Worm (Caenorhabditis elegans) whole organism, early embryonic: ENCODE measurements around the gene cyp-13A1.

Source experiments
- B0310.2 ChIP-seq: sonication (generic microtip); optimal IDR thresholded peaks from 2 replicates; lab custom pipeline; 2016; ENCODE audit warnings: mild to moderate bottlenecking, missing genetic modification characterization, missing compliant biosample characterization
- F13C5.2 ChIP-seq: sonication (generic microtip); optimal IDR thresholded peaks from 2 replicates; lab custom pipeline; 2017; ENCODE audit warnings: mild to moderate bottlenecking, missing genetic modification characterization, inconsistent platforms, missing compliant biosample characterization
- aly-1 ChIP-seq: sonication (generic microtip); optimal IDR thresholded peaks from 2 replicates; lab custom pipeline; 2016; ENCODE audit warnings: missing genetic modification characterization, missing compliant biosample characterization
- ama-1 ChIP-seq: fragments of 150-350 bp; optimal IDR thresholded peaks from 2 replicates; lab custom pipeline; 2014
- ceh-13 ChIP-seq: fragments of 200-800 bp; sonication (Bioruptor generic); optimal IDR thresholded peaks from 2 replicates; lab custom pipeline; 2018; ENCODE audit warnings: mild to moderate bottlenecking, missing genetic modification characterization, missing compliant biosample characterization
- ceh-36 ChIP-seq: sonication (generic microtip); optimal IDR thresholded peaks from 2 replicates; lab custom pipeline; 2016; ENCODE audit warnings: missing genetic modification characterization, inconsistent platforms, missing compliant biosample characterization
- ets-7 ChIP-seq: sonication (generic microtip); optimal IDR thresholded peaks from 2 replicates; lab custom pipeline; 2016; ENCODE audit warnings: missing genotype, missing genetic modification characterization, missing compliant biosample characterization
- flt-1 ChIP-seq: fragments of 200-800 bp; sonication (Bioruptor generic); IDR thresholded peaks from 2 replicates; pipeline ENCODE4 v1.3.6; 2022; ENCODE audit warnings: missing genetic modification characterization, missing compliant biosample characterization
- hmbx-1 ChIP-seq: sonication (generic microtip); optimal IDR thresholded peaks from 2 replicates; lab custom pipeline; 2016; ENCODE audit warnings: mild to moderate bottlenecking, missing genetic modification characterization, missing compliant biosample characterization
- hmg-4 ChIP-seq: fragments of 200-800 bp; sonication (Bioruptor generic); optimal IDR thresholded peaks from 2 replicates; lab custom pipeline; 2018; ENCODE audit warnings: mild to moderate bottlenecking, missing genetic modification characterization, missing compliant biosample characterization
- hnd-1 ChIP-seq: sonication (generic microtip); optimal IDR thresholded peaks from 2 replicates; lab custom pipeline; 2016; ENCODE audit warnings: missing genetic modification characterization, missing compliant biosample characterization
- pes-1 ChIP-seq: fragments of 200-800 bp; sonication (Bioruptor generic); IDR thresholded peaks from 2 replicates; pipeline ENCODE4 v1.3.6; 2022; ENCODE audit warnings: missing genetic modification reagents, missing genetic modification characterization, missing compliant biosample characterization
- scrt-1 ChIP-seq: fragments of 200-800 bp; sonication (Bioruptor generic); IDR thresholded peaks from 2 replicates; pipeline ENCODE4 v1.3.6; 2022; ENCODE audit warnings: missing genetic modification characterization, missing compliant biosample characterization
- sea-1 ChIP-seq: fragments of 200-800 bp; sonication (Bioruptor generic); conservative IDR thresholded peaks from 2 replicates; pipeline ENCODE4 v1.3.6; 2022; ENCODE audit warnings: missing genetic modification characterization, missing compliant biosample characterization
- tbx-11 ChIP-seq: fragments of 200-800 bp; sonication (Bioruptor generic); IDR thresholded peaks from 2 replicates; pipeline ENCODE4 v1.3.6; 2022; ENCODE audit warnings: missing genetic modification characterization, missing compliant biosample characterization
- tbx-37 ChIP-seq: fragments of 200-800 bp; sonication (Bioruptor generic); conservative IDR thresholded peaks from 2 replicates; pipeline ENCODE4 v1.3.6; 2022; ENCODE audit warnings: missing genetic modification reagents, missing genetic modification characterization, missing compliant biosample characterization
- tra-4 ChIP-seq: sonication (generic microtip); optimal IDR thresholded peaks from 2 replicates; lab custom pipeline; 2017; ENCODE audit warnings: missing genetic modification characterization, missing compliant biosample characterization

The cyp-13A1 gene

DNA sequence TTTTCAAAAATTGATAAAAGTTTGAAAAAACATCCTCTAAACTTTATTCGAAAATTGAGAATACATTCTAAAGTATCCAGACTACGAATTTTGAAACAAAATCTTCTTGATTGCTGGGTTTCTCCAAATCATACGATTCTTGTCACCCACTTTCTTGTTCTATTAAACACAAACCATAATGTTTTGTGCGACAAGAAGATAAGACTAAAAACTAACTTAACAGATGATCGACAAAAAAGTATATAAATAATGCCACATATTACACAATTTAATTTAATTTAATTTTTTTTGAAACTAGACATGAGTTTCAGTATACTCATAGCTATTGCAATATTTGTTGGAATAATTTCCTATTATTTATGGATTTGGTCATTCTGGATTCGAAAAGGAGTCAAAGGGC lies 21.5 kb upstream of the cyp-13A1 start, which contains the start of gene cyp-13A7:
cyp-13A7 (plus strand) TSS at position 301 of the 400 bp plus-strand sequence.
- TF ChIP-seq sea-1 (GFP tag; lab: Robert Waterston, UW) = no peak
- no peak for TF ChIP-seq pes-1 (GFP tag; lab: Robert Waterston, UW)
- TF ChIP-seq F13C5.2 (tag; lab: Kevin White, UChicago) = no peak
- TF ChIP-seq ceh-36 = no peak
- no peak for TF ChIP-seq ama-1 (lab: Kevin White, UChicago)
- TF ChIP-seq aly-1 = no peak

DNA sequence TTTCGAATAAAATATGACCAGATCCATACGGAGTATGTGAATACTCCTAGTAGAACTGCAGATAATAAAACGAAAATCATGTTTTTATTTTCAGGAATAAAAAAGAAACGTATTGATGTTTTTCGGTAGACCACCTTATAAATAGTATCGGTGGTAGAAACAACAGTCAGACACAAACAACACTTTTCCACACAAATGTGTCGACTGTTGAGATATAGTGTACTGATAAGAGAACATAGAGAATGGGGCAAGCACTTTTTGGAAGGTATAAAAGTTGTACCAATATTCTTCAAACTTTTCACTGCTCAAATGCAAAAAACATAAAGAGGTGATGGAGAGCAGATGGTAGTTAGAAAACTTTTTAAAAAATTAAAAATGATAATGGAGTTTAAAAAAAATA lies 20.8 kb upstream of the cyp-13A1 start, which contains the start of gene cyp-13A6:
cyp-13A6 (minus strand) TSS at position 180 of the 400 bp plus-strand sequence.
- no peak for TF ChIP-seq B0310.2 (tag; lab: Kevin White, UChicago)
- no peak for TF ChIP-seq hmg-4 (GFP tag; lab: Kevin White, UChicago)
- no peak for TF ChIP-seq ceh-13 (GFP tag; lab: Kevin White, UChicago)
- TF ChIP-seq sea-1 (GFP tag; lab: Robert Waterston, UW) = no peak
- no peak for TF ChIP-seq tbx-37 (GFP tag; lab: Robert Waterston, UW)
- no peak for TF ChIP-seq tbx-11 (GFP tag; lab: Robert Waterston, UW)
- TF ChIP-seq ama-1 (lab: Kevin White, UChicago) = no peak
- TF ChIP-seq pes-1 (GFP tag; lab: Robert Waterston, UW) = no peak
- no peak for TF ChIP-seq ceh-36
- TF ChIP-seq ets-7 = no peak
- no peak for TF ChIP-seq scrt-1
- TF ChIP-seq tra-4 = no peak
- TF ChIP-seq aly-1 = no peak
- TF ChIP-seq F13C5.2 (tag; lab: Kevin White, UChicago) = no peak
- TF ChIP-seq flt-1 (GFP tag; lab: Robert Waterston, UW) = no peak
- TF ChIP-seq hnd-1 (tag; lab: Kevin White, UChicago) = no peak
- no peak for TF ChIP-seq hmbx-1

DNA sequence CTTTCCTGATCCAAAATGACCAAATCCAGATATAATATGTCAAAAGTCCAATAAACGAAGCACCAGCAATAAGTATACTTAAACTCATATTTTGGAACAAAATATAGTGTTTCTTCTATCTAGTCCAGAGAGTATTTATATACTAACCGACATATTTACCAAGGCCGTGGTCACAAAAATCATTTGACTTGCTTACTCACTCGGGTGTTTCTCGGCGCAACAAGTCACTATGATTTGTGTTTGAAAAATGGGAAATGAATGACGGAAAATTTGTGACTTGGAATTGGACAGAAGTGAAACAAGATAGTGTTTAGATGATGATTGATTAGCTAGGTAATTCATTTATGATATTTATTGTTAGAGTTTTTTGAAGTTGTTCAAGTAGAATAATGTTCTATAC lies 18.5 kb upstream of the cyp-13A1 start, which contains the start of gene cyp-13A5:
cyp-13A5 (minus strand) TSS at position 112 of the 400 bp plus-strand sequence.
- no peak for TF ChIP-seq tbx-11 (GFP tag; lab: Robert Waterston, UW)
- no peak for TF ChIP-seq tbx-37 (GFP tag; lab: Robert Waterston, UW)

DNA sequence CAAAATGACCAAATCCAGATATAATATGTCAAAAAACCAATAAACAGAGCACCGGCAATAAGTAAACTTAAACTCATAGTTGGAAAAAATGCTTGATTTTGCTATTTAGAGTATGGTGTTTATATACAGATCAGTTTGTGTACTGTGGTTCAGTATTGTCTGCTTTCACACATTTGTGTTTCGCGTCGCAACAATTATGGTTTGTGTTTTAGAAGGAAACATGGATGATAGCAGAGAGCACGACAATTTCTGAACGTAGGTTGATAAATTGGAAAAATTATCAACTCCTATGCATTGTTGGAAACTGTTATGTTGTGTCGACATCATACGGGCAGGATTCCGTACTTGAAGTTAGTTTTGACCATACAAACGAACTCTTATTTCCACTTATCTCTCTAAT lies 15.9 kb upstream of the cyp-13A1 start, which contains the start of gene cyp-13A4:
cyp-13A4 (minus strand) TSS at position 77 of the 400 bp plus-strand sequence.
- TF ChIP-seq scrt-1 (no peak), ceh-36 (no peak), hnd-1 (tag; lab: Kevin White, UChicago) (no peak), ceh-13 (GFP tag; lab: Kevin White, UChicago) (no peak), tra-4 (no peak), sea-1 (GFP tag; lab: Robert Waterston, UW) (no peak), hmbx-1 (no peak), B0310.2 (tag; lab: Kevin White, UChicago) (no peak)

DNA sequence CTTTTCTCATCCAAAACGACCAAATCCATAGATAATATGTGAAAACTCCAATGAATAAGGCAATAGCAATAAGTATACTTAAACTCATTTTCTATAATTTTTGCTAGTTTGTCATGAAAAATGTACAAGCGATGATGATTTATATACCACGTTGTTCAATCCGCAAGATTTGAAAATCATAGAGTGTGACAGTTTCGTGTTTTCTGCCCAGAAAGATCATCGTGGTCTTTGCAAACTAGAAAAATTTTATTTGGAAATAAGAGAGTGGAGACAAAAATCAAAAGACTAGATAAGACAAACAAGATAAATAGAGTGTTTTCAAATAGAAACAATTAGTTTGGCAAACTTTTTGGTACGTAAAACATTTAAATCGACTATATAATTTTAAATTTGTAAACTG lies 11.4 kb upstream of the cyp-13A1 start, which contains the start of gene cyp-13A3:
cyp-13A3 (minus strand) TSS at position 101 of the 400 bp plus-strand sequence.
- TF ChIP-seq tbx-11 (GFP tag; lab: Robert Waterston, UW) (no peak), hmbx-1 (no peak), flt-1 (GFP tag; lab: Robert Waterston, UW) (no peak), hnd-1 (tag; lab: Kevin White, UChicago) (no peak), ama-1 (lab: Kevin White, UChicago) (no peak), B0310.2 (tag; lab: Kevin White, UChicago) (no peak), ceh-36 (no peak), tra-4 (no peak), sea-1 (GFP tag; lab: Robert Waterston, UW) (no peak), F13C5.2 (tag; lab: Kevin White, UChicago) (no peak), tbx-37 (GFP tag; lab: Robert Waterston, UW) (no peak), scrt-1 (no peak)

DNA sequence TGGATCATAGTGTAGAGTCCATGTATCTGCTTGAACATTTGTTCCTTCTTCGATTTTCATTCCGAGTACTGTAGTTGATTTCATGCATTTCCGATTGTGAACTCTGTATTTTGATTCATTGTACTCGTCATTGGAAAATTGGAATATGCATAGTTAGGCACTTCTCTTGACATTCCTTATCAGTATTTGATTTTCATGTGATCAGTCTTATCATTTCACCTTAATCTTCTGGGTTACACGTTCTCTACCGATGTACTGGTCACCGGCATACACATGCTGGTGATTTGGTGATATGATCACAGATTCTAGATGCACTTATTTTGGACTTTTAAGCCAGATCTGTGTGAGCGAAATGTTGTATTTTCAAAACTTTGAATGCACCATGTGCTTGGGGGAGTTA lies 9.4 kb upstream of the cyp-13A1 start:
- TF ChIP-seq ceh-36 (no peak), sea-1 (GFP tag; lab: Robert Waterston, UW) (no peak), aly-1 (no peak), ets-7 (no peak), ama-1 (lab: Kevin White, UChicago) (no peak), hmbx-1 (no peak), tbx-11 (GFP tag; lab: Robert Waterston, UW) (no peak), pes-1 (GFP tag; lab: Robert Waterston, UW) (no peak)

DNA sequence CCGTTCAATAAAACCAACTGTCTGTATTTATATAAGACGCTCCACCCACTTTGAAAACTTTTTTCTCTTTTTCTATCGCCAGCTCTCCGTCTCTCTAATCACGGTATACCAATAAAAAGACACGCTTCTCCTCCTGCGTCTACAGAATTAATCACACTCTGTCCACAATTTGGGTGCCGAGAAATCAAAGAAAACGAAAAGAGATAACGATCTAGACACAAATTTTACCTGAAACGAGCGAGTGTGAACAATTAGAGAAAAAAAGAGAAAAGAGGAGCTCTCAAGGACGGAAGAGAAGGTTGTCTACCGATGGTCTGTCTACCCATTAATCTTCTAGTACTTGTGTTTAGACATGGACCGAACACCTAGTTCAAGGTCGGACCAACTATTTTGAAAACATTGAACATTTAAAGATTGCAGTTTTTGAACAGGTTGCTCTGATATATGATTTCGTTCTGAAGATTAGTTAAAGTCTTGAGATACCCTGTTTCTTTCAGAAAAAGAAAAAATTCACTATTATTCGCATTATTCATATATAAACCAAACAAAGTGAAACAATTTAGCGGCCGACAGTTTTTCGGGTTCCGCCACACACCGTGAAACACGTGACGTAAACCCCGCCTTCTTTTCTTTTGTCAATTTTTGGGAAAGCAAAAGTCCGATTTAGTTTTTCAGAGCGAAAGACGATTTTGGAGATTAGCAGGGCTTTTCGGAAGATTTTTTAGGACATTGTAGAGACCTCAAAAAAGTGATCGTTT lies 5.8 kb upstream of the cyp-13A1 start, which contains the start of gene cyp-13A2:
cyp-13A2 (minus strand) TSS at position 235 of the 758 bp plus-strand sequence.
- no peak for TF ChIP-seq ceh-36
- TF ChIP-seq B0310.2 (tag; lab: Kevin White, UChicago) = no peak
- TF ChIP-seq hnd-1 (tag; lab: Kevin White, UChicago) = no peak
- no peak for TF ChIP-seq ceh-13 (GFP tag; lab: Kevin White, UChicago)
- no peak for TF ChIP-seq tbx-11 (GFP tag; lab: Robert Waterston, UW)
- TF ChIP-seq sea-1 (GFP tag; lab: Robert Waterston, UW) = no peak
- no peak for TF ChIP-seq F13C5.2 (tag; lab: Kevin White, UChicago)
- TF ChIP-seq ets-7 = no peak
- TF ChIP-seq pes-1 (GFP tag; lab: Robert Waterston, UW) = no peak
- no peak for TF ChIP-seq hmg-4 (GFP tag; lab: Kevin White, UChicago)
- TF ChIP-seq ama-1 (lab: Kevin White, UChicago) = no peak
- no peak for TF ChIP-seq hmbx-1
- TF ChIP-seq flt-1 (GFP tag; lab: Robert Waterston, UW) = no peak
- TF ChIP-seq tra-4 = no peak
- TF ChIP-seq tbx-37 (GFP tag; lab: Robert Waterston, UW) = no peak
- no peak for TF ChIP-seq scrt-1
- TF ChIP-seq aly-1 = no peak
